Fruit fly (Drosophila melanogaster): Measurements from ENCODE around the gene CG17672.
A peak's percentile ranks its signal among the peaks of the same experiment; 100 is the strongest.

The CG17672 gene

dm6 chr3L:13044335-13044814 lies 15.6 kb downstream of the CG17672 start, which contains the start of gene Syx13 (continued):
- TF ChIP-seq aop (GFP tag; IDR thresholded peaks at IDR 0.05), result no peak
- TF ChIP-seq phol (tag; optimal IDR thresholded peaks at IDR 0.05), result peak; percentile 34
- TF ChIP-seq CG17186 (GFP tag; optimal IDR thresholded peaks at IDR 0.05), result peak; percentile 65
- peak in 1 of 2 experiments; percentile 57 for TF ChIP-seq Eip74EF (GFP tag; optimal IDR thresholded peaks at IDR 0.05)
- 0 out of 2 replicates have a peak, but pooled peaks have one; percentile 14 for TF ChIP-seq rib (GFP tag; IDR thresholded peaks at IDR 0.05)
- peak; percentile 20 for TF ChIP-seq CTCF (GFP tag; optimal IDR thresholded peaks at IDR 0.05)
- no peak for TF ChIP-seq NK7.1 (GFP tag; optimal IDR thresholded peaks at IDR 0.05)
- no peak for TF ChIP-seq CG30431 (GFP tag; optimal IDR thresholded peaks at IDR 0.05)
- peak; percentile 27; the same call in 1 of the 3 replicates for TF ChIP-seq CG7357 (GFP tag; IDR thresholded peaks at IDR 0.05)
- peak; percentile 6 for TF ChIP-seq CG12769 (tag; optimal IDR thresholded peaks at IDR 0.05)
- TF ChIP-seq CG10979 (tag; optimal IDR thresholded peaks at IDR 0.05), result peak; percentile 11
- no peak for TF ChIP-seq unpg (GFP tag; optimal IDR thresholded peaks at IDR 0.05)
- no peak for TF ChIP-seq GATAe (GFP tag; conservative IDR thresholded peaks at IDR 0.05)
- TF ChIP-seq salm (tag; optimal IDR thresholded peaks at IDR 0.05), result peak; percentile 3
- TF ChIP-seq HmgZ (tag; optimal IDR thresholded peaks at IDR 0.05), result peak; percentile 69
- TF ChIP-seq CG3995 (GFP tag; optimal IDR thresholded peaks at IDR 0.05), result no peak
- no peak for TF ChIP-seq Ets65A (GFP tag)
- TF ChIP-seq dati (GFP tag; IDR thresholded peaks at IDR 0.05), result no peak
- TF ChIP-seq lab (GFP tag; optimal IDR thresholded peaks at IDR 0.05), result peak; percentile 39
- TF ChIP-seq CG34376 (GFP tag; optimal IDR thresholded peaks at IDR 0.05), result peak; percentile 75
- TF ChIP-seq CG14441 (GFP tag; IDR thresholded peaks at IDR 0.05), result peak; percentile 8; the same call in 1 of the 2 replicates
- TF ChIP-seq CG34422 (GFP tag; IDR thresholded peaks at IDR 0.05), result peak; percentile 86
- TF ChIP-seq B-H2 (GFP tag; optimal IDR thresholded peaks at IDR 0.05), result peak; percentile 13
- no peak for TF ChIP-seq CG1529 (GFP tag; optimal IDR thresholded peaks at IDR 0.05)
- TF ChIP-seq gce (GFP tag; IDR thresholded peaks at IDR 0.05), result no peak
- no peak for TF ChIP-seq Sox102F (GFP tag; optimal IDR thresholded peaks at IDR 0.05)
- TF ChIP-seq CG14710 (tag; optimal IDR thresholded peaks at IDR 0.05), result peak; percentile 44
- no peak for TF ChIP-seq hkb (optimal IDR thresholded peaks at IDR 0.05)
- no peak for TF ChIP-seq hkb (GFP tag; IDR thresholded peaks at IDR 0.05)
- TF ChIP-seq CG12391 (tag; optimal IDR thresholded peaks at IDR 0.05), result peak; percentile 11
- TF ChIP-seq CG2712 (tag; optimal IDR thresholded peaks at IDR 0.05), result peak; percentile 41
- no peak for TF ChIP-seq ranshi (GFP tag; IDR thresholded peaks at IDR 0.05)
- peak; percentile 85 for TF ChIP-seq CG10959 (GFP tag; IDR thresholded peaks at IDR 0.05)
- peak; percentile 1 for TF ChIP-seq CG33557 (GFP tag; optimal IDR thresholded peaks at IDR 0.05)
- peak; percentile 19 for TF ChIP-seq CG17829 (tag; optimal IDR thresholded peaks at IDR 0.05)
- peak; percentile 77 for TF ChIP-seq CG42726 (GFP tag; IDR thresholded peaks at IDR 0.05; ENCODE audit: partially characterized antibody)
- TF ChIP-seq ssp (GFP tag; IDR thresholded peaks at IDR 0.05), result 0 out of 2 replicates have a peak, but pooled peaks have one; percentile 19
- TF ChIP-seq CG11247 (GFP tag; IDR thresholded peaks at IDR 0.05), result no peak
- no peak for TF ChIP-seq CG3838 (GFP tag; optimal IDR thresholded peaks at IDR 0.05)
- TF ChIP-seq CG31388 (GFP tag; optimal IDR thresholded peaks at IDR 0.05), result no peak
- TF ChIP-seq inv (GFP tag; IDR thresholded peaks at IDR 0.05; ENCODE audit: partially characterized antibody), result peak; percentile 73
- TF ChIP-seq CG4282 (GFP tag; optimal IDR thresholded peaks at IDR 0.05), result no peak
- no peak for TF ChIP-seq Chrac-16 (GFP tag; optimal IDR thresholded peaks at IDR 0.05)
- TF ChIP-seq CG9215 (GFP tag; IDR thresholded peaks at IDR 0.05), result no peak
- TF ChIP-seq sug (tag; optimal IDR thresholded peaks at IDR 0.05), result peak; percentile 97
- TF ChIP-seq CG8924 (tag; optimal IDR thresholded peaks at IDR 0.05), result peak; percentile 21
- TF ChIP-seq pros (GFP tag; optimal IDR thresholded peaks at IDR 0.05), result peak; percentile 34
- TF ChIP-seq CG10147 (GFP tag; optimal IDR thresholded peaks at IDR 0.05), result peak; percentile 55
- TF ChIP-seq tna (GFP tag; IDR thresholded peaks at IDR 0.05; ENCODE audit: partially characterized antibody), result peak; percentile 72
- peak in 1 of 2 experiments; percentile 77 for TF ChIP-seq crp (GFP tag; optimal IDR thresholded peaks at IDR 0.05)
- peak; percentile 85 for TF ChIP-seq Bgb (GFP tag; IDR thresholded peaks at IDR 0.05; ENCODE audit: partially characterized antibody)

All from whole organism, embryonic.